Fruit fly (Drosophila melanogaster) whole organism, wandering third instar larva: ENCODE results near the gene BCAS2.

Experiments
- usp ChIP-seq: fragments of >200 bp; optimal IDR thresholded peaks from 2 replicates; lab custom pipeline; 2017; ENCODE audit warnings: missing biosample characterization, missing genetic modification characterization
- woc ChIP-seq: sonication (Bioruptor generic); optimal IDR thresholded peaks from 2 replicates; lab custom pipeline; 2016; ENCODE audit warnings: missing biosample characterization, mild to moderate bottlenecking, missing genetic modification characterization

DNA sequence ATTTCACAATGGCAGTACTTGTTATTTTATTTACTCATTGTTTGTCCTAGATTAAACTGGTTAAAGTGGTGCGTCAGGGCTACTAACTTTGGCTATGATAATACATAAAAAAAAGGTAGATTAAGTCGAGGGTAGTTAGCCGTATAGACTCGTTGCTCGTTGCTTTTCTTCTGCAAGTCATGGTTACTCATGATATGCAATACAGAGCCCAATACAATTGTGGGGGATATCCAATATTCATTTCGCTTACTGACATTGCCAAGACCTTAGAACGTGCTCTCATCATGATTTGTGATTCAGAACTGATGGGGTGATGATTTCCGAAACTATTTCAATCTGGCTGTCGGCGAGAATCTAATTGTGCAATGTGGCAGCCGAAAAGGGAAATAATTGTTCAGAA is 23.2 kb upstream of the BCAS2 start:
- TF ChIP-seq woc (no peak), usp (no peak)
